Fruit fly (Drosophila melanogaster) whole organism, adult: Measurements from ENCODE around the gene Rlb1.

ENCODE experiments used
- CG11617 ChIP-seq: fragments of 200-800 bp; sonication (Bioruptor generic); optimal IDR thresholded peaks from 2 replicates; lab custom pipeline; 2017; ENCODE audit warnings: mild to moderate bottlenecking, missing biosample characterization, missing genetic modification reagents, missing genetic modification characterization
- CG12768 ChIP-seq: fragments of 200-800 bp; sonication (Bioruptor generic); optimal IDR thresholded peaks from 2 replicates; lab custom pipeline; 2017; ENCODE audit warnings: missing biosample characterization, missing genetic modification characterization, mild to moderate bottlenecking, moderate library complexity, missing genetic modification reagents
- CG14711 ChIP-seq: fragments of 200-800 bp; sonication (Bioruptor generic); optimal IDR thresholded peaks from 2 replicates; lab custom pipeline; 2018; ENCODE audit warnings: missing biosample characterization, mild to moderate bottlenecking, missing genetic modification characterization, moderate library complexity
- CG1620 ChIP-seq: fragments of 200-800 bp; sonication (Bioruptor generic); optimal IDR thresholded peaks from 2 replicates; lab custom pipeline; 2016; ENCODE audit warnings: missing biosample characterization, missing genetic modification characterization
- CG33017 ChIP-seq: fragments of 200-800 bp; sonication (Bioruptor generic); optimal IDR thresholded peaks from 2 replicates; lab custom pipeline; 2018; ENCODE audit warnings: missing biosample characterization, mild to moderate bottlenecking, missing genetic modification characterization, moderate library complexity
- CG5204 ChIP-seq: fragments of 200-800 bp; sonication (Bioruptor generic); optimal IDR thresholded peaks from 2 replicates; lab custom pipeline; 2016; ENCODE audit warnings: missing biosample characterization, missing genetic modification characterization
- CG7045 ChIP-seq: fragments of 200-800 bp; sonication (Bioruptor generic); optimal IDR thresholded peaks from 2 replicates; lab custom pipeline; 2017; ENCODE audit warnings: missing biosample characterization, mild to moderate bottlenecking, missing genetic modification characterization
- CG7101 ChIP-seq: fragments of 200-800 bp; sonication (Bioruptor generic); optimal IDR thresholded peaks from 2 replicates; lab custom pipeline; 2018; ENCODE audit warnings: missing biosample characterization, mild to moderate bottlenecking, missing genetic modification characterization, moderate library complexity
- Clk ChIP-seq: fragments of 200-800 bp; sonication (Bioruptor generic); optimal IDR thresholded peaks from 2 replicates; lab custom pipeline; 2017; ENCODE audit warnings: missing biosample characterization, missing genetic modification characterization
- Crg-1 ChIP-seq: fragments of 200-800 bp; sonication (Bioruptor generic); optimal IDR thresholded peaks from 2 replicates; lab custom pipeline; 2016; ENCODE audit warnings: missing biosample characterization, missing genetic modification characterization
- Hr96 ChIP-seq: fragments of 200-800 bp; sonication (Bioruptor generic); optimal IDR thresholded peaks from 2 replicates; lab custom pipeline; 2016; ENCODE audit warnings: missing biosample characterization, missing genetic modification characterization
- Mnt ChIP-seq: fragments of 200-800 bp; sonication (Bioruptor generic); optimal IDR thresholded peaks from 2 replicates; lab custom pipeline; 2016; ENCODE audit warnings: missing biosample characterization, mild to moderate bottlenecking, missing genetic modification characterization
- bab1 ChIP-seq: fragments of 200-800 bp; sonication (Bioruptor generic); optimal IDR thresholded peaks from 3 replicates; lab custom pipeline; 2019; ENCODE audit warnings: missing biosample characterization, mild to moderate bottlenecking, missing genetic modification characterization, moderate library complexity
- cic ChIP-seq: fragments of 200-800 bp; sonication (Bioruptor generic); optimal IDR thresholded peaks from 2 replicates; lab custom pipeline; 2017; ENCODE audit warnings: missing biosample characterization, mild to moderate bottlenecking, missing genetic modification characterization, moderate library complexity
- cnc ChIP-seq, 2 experiments: fragments of >200 bp; optimal IDR thresholded peaks; 2 replicates each; lab custom pipeline; 2017
- kay ChIP-seq: fragments of 200-800 bp; sonication (Bioruptor generic); peaks from one replicate; lab custom pipeline; 2016; ENCODE audit warnings: missing biosample characterization, missing genetic modification characterization, borderline replicate concordance
- ovo ChIP-seq: fragments of 200-800 bp; sonication (Bioruptor generic); optimal IDR thresholded peaks from 2 replicates; lab custom pipeline; 2016; ENCODE audit warnings: missing biosample characterization, missing genetic modification characterization
- pad ChIP-seq: fragments of 200-800 bp; sonication (Bioruptor generic); optimal IDR thresholded peaks from 3 replicates; lab custom pipeline; 2017; ENCODE audit warnings: missing biosample characterization, missing genetic modification characterization, mild to moderate bottlenecking, moderate library complexity, missing genetic modification reagents
- tj ChIP-seq: fragments of 200-800 bp; sonication (Bioruptor generic); optimal IDR thresholded peaks from 3 replicates; lab custom pipeline; 2017; ENCODE audit warnings: missing biosample characterization, mild to moderate bottlenecking, missing genetic modification characterization, moderate library complexity
- toe ChIP-seq: fragments of 200-800 bp; sonication (Bioruptor generic); optimal IDR thresholded peaks from 2 replicates; lab custom pipeline; 2016; ENCODE audit warnings: missing biosample characterization, missing genetic modification characterization

The Rlb1 gene

dm6 chr3R:9492100-9492499 is 21.0 kb upstream of the Rlb1 start:
- TF ChIP-seq CG7045 (GFP tag; lab: Kevin White, UChicago): no peak
- no peak for TF ChIP-seq cic (GFP tag; lab: Kevin White, UChicago)
- TF ChIP-seq CG11617: no peak
- TF ChIP-seq CG7101 (tag; lab: Kevin White, UChicago): no peak
- no peak for TF ChIP-seq CG12768 (GFP tag; lab: Kevin White, UChicago)
- TF ChIP-seq bab1: no peak

- TF ChIP-seq bab1: no peak
- no peak for TF ChIP-seq cic (GFP tag; lab: Kevin White, UChicago)
- peak; percentile 43 for TF ChIP-seq CG12768 (GFP tag; lab: Kevin White, UChicago)
- TF ChIP-seq kay (GFP tag; lab: Kevin White, UChicago): no peak
- no peak for TF ChIP-seq CG1620
- TF ChIP-seq pad: no peak
- no peak for TF ChIP-seq Crg-1 (GFP tag; lab: Kevin White, UChicago)
- TF ChIP-seq toe: peak; percentile 34
- TF ChIP-seq CG7045 (GFP tag; lab: Kevin White, UChicago): no peak
- no peak for TF ChIP-seq CG33017 (tag; lab: Kevin White, UChicago)
- TF ChIP-seq cnc (optimal IDR thresholded peaks at IDR 0.05; lab: Kevin White, UChicago): no peak
- TF ChIP-seq Hr96 (GFP tag; lab: Kevin White, UChicago): no peak
- TF ChIP-seq CG7101 (tag; lab: Kevin White, UChicago): peak; percentile 25
- no peak for TF ChIP-seq tj (GFP tag; lab: Kevin White, UChicago)
- TF ChIP-seq Clk (GFP tag; lab: Kevin White, UChicago): peak; percentile 1
- TF ChIP-seq CG5204 (GFP tag; lab: Kevin White, UChicago): no peak
- TF ChIP-seq ovo (GFP tag; lab: Kevin White, UChicago): no peak
- TF ChIP-seq CG11617: no peak
- no peak for TF ChIP-seq CG14711 (tag; lab: Kevin White, UChicago)
- no peak for TF ChIP-seq Mnt
These were observed 19.2 kb upstream of the Rlb1 start, which contains the start of gene CG16779 for dm6 chr3R:9493627-9494626. CG16779 (minus strand) TSS chr3R:9493677.

dm6 chr3R:9494627-9495009 is 18.5 kb upstream of the Rlb1 start, which contains the start of gene phu:
phu (plus strand) TSS chr3R:9494801.
- TF ChIP-seq CG33017 (tag; lab: Kevin White, UChicago) (no peak), Hr96 (GFP tag; lab: Kevin White, UChicago) (no peak), toe (no peak), Clk (GFP tag; lab: Kevin White, UChicago) (no peak), CG11617 (no peak), cic (GFP tag; lab: Kevin White, UChicago) (no peak), CG7045 (GFP tag; lab: Kevin White, UChicago) (no peak), ovo (GFP tag; lab: Kevin White, UChicago) (no peak), Mnt (no peak), bab1 (no peak), pad (no peak), CG1620 (no peak), CG5204 (GFP tag; lab: Kevin White, UChicago) (no peak), CG12768 (GFP tag; lab: Kevin White, UChicago) (no peak), CG7101 (tag; lab: Kevin White, UChicago) (no peak), Crg-1 (GFP tag; lab: Kevin White, UChicago) (no peak), kay (GFP tag; lab: Kevin White, UChicago) (no peak), cnc (optimal IDR thresholded peaks at IDR 0.05; lab: Kevin White, UChicago) (no peak), tj (GFP tag; lab: Kevin White, UChicago) (no peak), CG14711 (tag; lab: Kevin White, UChicago) (no peak)

dm6 chr3R:9496748-9497147 is 16.4 kb upstream of the Rlb1 start:
- peak; percentile 90 for TF ChIP-seq CG7101 (tag; lab: Kevin White, UChicago)
- peak; percentile 78 for TF ChIP-seq Hr96 (GFP tag; lab: Kevin White, UChicago)
- TF ChIP-seq kay (GFP tag; lab: Kevin White, UChicago): no peak
- TF ChIP-seq bab1: peak; percentile 85
- TF ChIP-seq CG11617: peak; percentile 35
- TF ChIP-seq Clk (GFP tag; lab: Kevin White, UChicago): no peak
- TF ChIP-seq CG1620: peak; percentile 88
- TF ChIP-seq ovo (GFP tag; lab: Kevin White, UChicago): peak; percentile 71
- TF ChIP-seq CG7045 (GFP tag; lab: Kevin White, UChicago): peak; percentile 55
- peak; percentile 65 for TF ChIP-seq CG33017 (tag; lab: Kevin White, UChicago)
- no peak for TF ChIP-seq CG5204 (GFP tag; lab: Kevin White, UChicago)
- TF ChIP-seq pad: peak; percentile 72
- peak; percentile 82 for TF ChIP-seq toe
- no peak for TF ChIP-seq CG12768 (GFP tag; lab: Kevin White, UChicago)
- peak; percentile 90 for TF ChIP-seq Crg-1 (GFP tag; lab: Kevin White, UChicago)
- peak; percentile 53 for TF ChIP-seq CG14711 (tag; lab: Kevin White, UChicago)
- peak; percentile 80 for TF ChIP-seq cic (GFP tag; lab: Kevin White, UChicago)
- TF ChIP-seq cnc (optimal IDR thresholded peaks at IDR 0.05; lab: Kevin White, UChicago): no peak
- peak; percentile 83 for TF ChIP-seq Mnt
- TF ChIP-seq tj (GFP tag; lab: Kevin White, UChicago): no peak

dm6 chr3R:9499238-9499637 is 13.9 kb upstream of the Rlb1 start:
- peak; percentile 92 for TF ChIP-seq kay (GFP tag; lab: Kevin White, UChicago)
- no peak for TF ChIP-seq CG11617
